Worm (Caenorhabditis elegans): Measurements from ENCODE around the gene C08E3.14.

DNA sequence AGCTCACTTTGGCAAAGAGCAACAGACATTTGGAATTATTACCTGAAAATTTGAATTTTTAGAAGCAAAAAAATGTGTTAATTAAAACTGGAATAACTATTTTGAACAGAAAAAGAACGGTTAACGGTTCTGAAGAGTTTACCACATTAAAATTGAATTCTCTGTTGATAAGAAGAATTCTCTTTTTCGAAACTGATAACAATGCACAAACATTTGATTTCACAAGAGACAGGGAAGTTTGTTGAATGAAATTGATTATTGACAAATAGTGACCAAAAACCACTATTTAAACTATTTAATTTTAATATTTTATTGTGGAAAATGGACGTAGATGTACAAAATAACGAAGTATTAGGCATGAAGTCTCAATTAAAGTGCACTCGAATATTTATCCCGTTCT is 18.2 kb upstream of the C08E3.14 start:
- TF ChIP-seq hmg-4 (GFP tag; optimal IDR thresholded peaks at IDR 0.05) (no peak), ama-1 (optimal IDR thresholded peaks at IDR 0.05) (no peak), pes-1 (GFP tag; IDR thresholded peaks at IDR 0.05) (no peak), tbx-11 (GFP tag; IDR thresholded peaks at IDR 0.05) (no peak), scrt-1 (GFP tag; IDR thresholded peaks at IDR 0.05) (no peak), flt-1 (GFP tag; IDR thresholded peaks at IDR 0.05) (no peak), tra-4 (tag; optimal IDR thresholded peaks at IDR 0.05) (no peak), hnd-1 (tag; optimal IDR thresholded peaks at IDR 0.05) (no peak), hmbx-1 (tag; optimal IDR thresholded peaks at IDR 0.05) (no peak), ceh-13 (GFP tag; optimal IDR thresholded peaks at IDR 0.05) (no peak), ceh-36 (tag; optimal IDR thresholded peaks at IDR 0.05) (no peak), B0310.2 (tag; optimal IDR thresholded peaks at IDR 0.05) (no peak), sea-1 (GFP tag; conservative IDR thresholded peaks at IDR 0.05) (no peak), tbx-37 (GFP tag; conservative IDR thresholded peaks at IDR 0.05) (no peak)

All from whole organism, early embryonic.